Fruit fly (Drosophila melanogaster): ENCODE data around the gene CG17560.

Gene CG17560

dm6 chr3R:16655494-16656493, 38.0 kb downstream of the CG17560 start, which contains the start of gene modSP (continued):
- TF ChIP-seq Sry-β (GFP tag; optimal IDR thresholded peaks at IDR 0.05) (no peak), CG11398 (GFP tag; optimal IDR thresholded peaks at IDR 0.05) (no peak), CG10565 (GFP tag; optimal IDR thresholded peaks at IDR 0.05) (no peak), vfl (GFP tag; optimal IDR thresholded peaks at IDR 0.05) (no peak), CG6654 (GFP tag; optimal IDR thresholded peaks at IDR 0.05) (no peak), Mrtf (GFP tag; IDR thresholded peaks at IDR 0.05) (peak; percentile 37; the same call in 1 of the 3 replicates), twi (tag; optimal IDR thresholded peaks at IDR 0.05) (no peak), pros (GFP tag; optimal IDR thresholded peaks at IDR 0.05) (no peak), CG4820 (GFP tag; optimal IDR thresholded peaks at IDR 0.05) (no peak), Jarid2 (GFP tag; optimal IDR thresholded peaks at IDR 0.05) (peak; percentile 61), Oaz (GFP tag; IDR thresholded peaks at IDR 0.05) (no peak), CG10366 (GFP tag; IDR thresholded peaks at IDR 0.05) (no peak), wdn (GFP tag; IDR thresholded peaks at IDR 0.05) (no peak), ftz-f1 (GFP tag; optimal IDR thresholded peaks at IDR 0.05) (no peak), Hey (tag; optimal IDR thresholded peaks at IDR 0.05) (no peak), sqz (GFP tag; optimal IDR thresholded peaks at IDR 0.05) (no peak), BEAF-32 (GFP tag; optimal IDR thresholded peaks at IDR 0.05) (peak; percentile 57), HmgZ (tag; optimal IDR thresholded peaks at IDR 0.05) (no peak), seq (GFP tag; IDR thresholded peaks at IDR 0.05) (no peak), sug (tag; optimal IDR thresholded peaks at IDR 0.05) (no peak), Side (GFP tag; optimal IDR thresholded peaks at IDR 0.05) (no peak), HLH3B (GFP tag; IDR thresholded peaks at IDR 0.05) (peak; percentile 33; the same call in 1 of the 2 replicates), CG7987 (GFP tag; optimal IDR thresholded peaks at IDR 0.05) (no peak), CG7839 (tag; optimal IDR thresholded peaks at IDR 0.05) (no peak), nmo (GFP tag; optimal IDR thresholded peaks at IDR 0.05) (peak; percentile 0), CG2129 (GFP tag; IDR thresholded peaks at IDR 0.05; ENCODE audit: partially characterized antibody) (no peak), usp (GFP tag; optimal IDR thresholded peaks at IDR 0.05) (no peak), CG12391 (tag; optimal IDR thresholded peaks at IDR 0.05) (peak; percentile 50), Dll (GFP tag; IDR thresholded peaks at IDR 0.05; ENCODE audit: partially characterized antibody) (peak; percentile 80), Dp (GFP tag; optimal IDR thresholded peaks at IDR 0.05) (peak; percentile 9), CG13123 (GFP tag; optimal IDR thresholded peaks at IDR 0.05) (no peak), CG18764 (GFP tag; optimal IDR thresholded peaks at IDR 0.05) (peak; percentile 94), CkIIα-i1 (GFP tag; IDR thresholded peaks at IDR 0.05) (no peak), nerfin-2 (GFP tag; IDR thresholded peaks at IDR 0.05; ENCODE audit: partially characterized antibody) (peak; percentile 86), CG13287 (GFP tag; IDR thresholded peaks at IDR 0.05; ENCODE audit: partially characterized antibody) (peak; percentile 76; the same call in 1 of the 2 replicates), CG11456 (GFP tag; IDR thresholded peaks at IDR 0.05) (peak; percentile 69; the same call in 2 of the 3 replicates), Rx (GFP tag; IDR thresholded peaks at IDR 0.05) (peak; percentile 22; the same call in 1 of the 2 replicates), CG18011 (GFP tag; optimal IDR thresholded peaks at IDR 0.05) (no peak), CG12155 (GFP tag; optimal IDR thresholded peaks at IDR 0.05) (no peak), CG34224 (GFP tag; IDR thresholded peaks at IDR 0.05; ENCODE audit: partially characterized antibody) (peak; percentile 44; the same call in 2 of the 3 replicates), btn (GFP tag; optimal IDR thresholded peaks at IDR 0.05) (no peak), wek (GFP tag; optimal IDR thresholded peaks at IDR 0.05) (no peak), CG31224 (GFP tag; IDR thresholded peaks at IDR 0.05) (no peak; the same call in 1 of the 2 replicates), salm (tag; optimal IDR thresholded peaks at IDR 0.05) (no peak), CG12744 (GFP tag; optimal IDR thresholded peaks at IDR 0.05) (peak; percentile 6), CG13624 (GFP tag; optimal IDR thresholded peaks at IDR 0.05) (peak; percentile 36), Blimp-1 (GFP tag; optimal IDR thresholded peaks at IDR 0.05) (no peak), CG8944 (GFP tag; optimal IDR thresholded peaks at IDR 0.05) (no peak)
